Fruit fly (Drosophila melanogaster) whole organism, pupa: ENCODE data around the gene UQCR-C2.

Experiments
- CG17806 ChIP-seq: fragments of 200-800 bp; sonication (Bioruptor generic); optimal IDR thresholded peaks from 2 replicates; lab custom pipeline; 2018; ENCODE audit warnings: missing biosample characterization, mild to moderate bottlenecking, missing genetic modification characterization, moderate library complexity
- CG34367 ChIP-seq: fragments of 200-800 bp; sonication (Bioruptor generic); optimal IDR thresholded peaks from 2 replicates; lab custom pipeline; 2018; ENCODE audit warnings: missing biosample characterization, mild to moderate bottlenecking, missing genetic modification characterization
- CG9948 ChIP-seq: fragments of 200-800 bp; sonication (Bioruptor generic); optimal IDR thresholded peaks from 2 replicates; lab custom pipeline; 2018; ENCODE audit warnings: missing biosample characterization, mild to moderate bottlenecking, missing genetic modification characterization, moderate library complexity
- D1 ChIP-seq: fragments of 200-800 bp; sonication (Bioruptor generic); optimal IDR thresholded peaks from 2 replicates; lab custom pipeline; 2018; ENCODE audit warnings: missing biosample characterization, mild to moderate bottlenecking, missing genetic modification characterization, moderate library complexity
- EcR ChIP-seq: fragments of 200-800 bp; sonication (Bioruptor generic); optimal IDR thresholded peaks from 3 replicates; lab custom pipeline; 2019; ENCODE audit warnings: missing biosample characterization, missing genetic modification characterization, mild to moderate bottlenecking, moderate library complexity, missing genetic modification reagents
- Ets98B ChIP-seq: fragments of 200-800 bp; sonication (Bioruptor generic); IDR thresholded peaks from 2 replicates; pipeline ENCODE4 v1.3.6; 2022; ENCODE audit warnings: missing biosample characterization, missing genetic modification characterization

DNA sequence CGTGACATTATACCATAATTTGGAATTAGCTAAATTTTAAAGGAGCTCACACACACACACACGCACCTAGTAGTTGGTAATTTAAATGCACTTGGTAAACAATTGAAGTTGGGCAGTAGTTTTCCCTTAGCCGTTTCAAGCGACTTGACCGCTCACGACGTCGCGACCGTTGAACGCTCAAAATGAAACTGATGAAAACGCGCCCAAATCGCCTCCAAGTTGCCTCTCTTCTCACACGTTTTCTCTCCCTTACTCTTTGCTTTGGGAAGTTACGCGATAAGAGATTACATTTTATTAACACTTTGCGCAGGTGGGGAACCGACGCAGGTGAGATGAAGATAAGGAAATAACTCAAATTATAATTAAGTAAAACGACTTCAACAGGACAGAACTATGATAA is 11.7 kb upstream of the UQCR-C2 start:
- TF ChIP-seq Ets98B (GFP tag; lab: Robert Waterston, UW) (peak; percentile 41; the same call in 1 of the 2 replicates), CG17806 (no peak), CG9948 (tag; lab: Kevin White, UChicago) (no peak), CG34367 (tag; lab: Kevin White, UChicago) (no peak), D1 (tag; lab: Kevin White, UChicago) (no peak), EcR (GFP tag; lab: Kevin White, UChicago) (no peak)
